Fruit fly (Drosophila melanogaster) whole organism, prepupa: ENCODE measurements around the gene CG15269.

Experiments used
- CG10631 ChIP-seq: fragments of 200-800 bp; sonication (Bioruptor generic); optimal IDR thresholded peaks from 2 replicates; lab custom pipeline; 2016; ENCODE audit warnings: missing biosample characterization, missing genetic modification characterization
- CG10669 ChIP-seq: fragments of 200-800 bp; sonication (Bioruptor generic); optimal IDR thresholded peaks from 3 replicates; lab custom pipeline; 2018; ENCODE audit warnings: missing biosample characterization, mild to moderate bottlenecking, missing genetic modification characterization, moderate library complexity
- CG11762 ChIP-seq: fragments of 200-800 bp; sonication (Bioruptor generic); optimal IDR thresholded peaks from 3 replicates; lab custom pipeline; 2016; ENCODE audit warnings: missing biosample characterization, missing genetic modification characterization; ENCODE audit not compliant: insufficient read depth
- CG11902 ChIP-seq: fragments of 200-800 bp; sonication (Bioruptor generic); optimal IDR thresholded peaks from 3 replicates; lab custom pipeline; 2016; ENCODE audit warnings: missing biosample characterization, missing genetic modification characterization
- CG15336 ChIP-seq: fragments of 200-800 bp; sonication (Bioruptor generic); IDR thresholded peaks from 2 replicates; pipeline ENCODE4 v1.3.6; 2022; ENCODE audit warnings: missing biosample characterization, missing genetic modification characterization
- CG1621 ChIP-seq: fragments of 200-800 bp; sonication (Bioruptor generic); optimal IDR thresholded peaks from 3 replicates; lab custom pipeline; 2018; ENCODE audit warnings: missing biosample characterization, mild to moderate bottlenecking, missing genetic modification characterization
- CG3032 ChIP-seq: fragments of 200-800 bp; optimal IDR thresholded peaks from 2 replicates; lab custom pipeline; 2019; ENCODE audit warnings: missing biosample characterization, mild to moderate bottlenecking, missing genetic modification characterization, moderate library complexity
- CG31627 ChIP-seq: fragments of 200-800 bp; sonication (Bioruptor generic); optimal IDR thresholded peaks from 3 replicates; lab custom pipeline; 2016; ENCODE audit warnings: missing biosample characterization, missing genetic modification characterization
- CG32006 ChIP-seq: fragments of 200-800 bp; sonication (Bioruptor generic); optimal IDR thresholded peaks from 3 replicates; lab custom pipeline; 2017; ENCODE audit warnings: missing biosample characterization, mild to moderate bottlenecking, missing genetic modification characterization
- CG3919 ChIP-seq: fragments of 200-800 bp; sonication (Bioruptor generic); optimal IDR thresholded peaks from 3 replicates; lab custom pipeline; 2016; ENCODE audit warnings: missing biosample characterization, missing genetic modification characterization
- CG4318 ChIP-seq: fragments of 200-800 bp; sonication (Bioruptor generic); optimal IDR thresholded peaks from 3 replicates; lab custom pipeline; 2017; ENCODE audit warnings: missing biosample characterization, mild to moderate bottlenecking, missing genetic modification characterization
- CG6276 ChIP-seq: fragments of 200-800 bp; sonication (Bioruptor generic); optimal IDR thresholded peaks from 2 replicates; lab custom pipeline; 2017; ENCODE audit warnings: missing biosample characterization, mild to moderate bottlenecking, missing genetic modification characterization
- CG6854 ChIP-seq: fragments of 200-800 bp; sonication (Bioruptor generic); optimal IDR thresholded peaks from 2 replicates; lab custom pipeline; 2017; ENCODE audit warnings: missing biosample characterization, mild to moderate bottlenecking, missing genetic modification characterization
- Eip75B ChIP-seq: fragments of 200-800 bp; sonication (Bioruptor generic); optimal IDR thresholded peaks from 3 replicates; lab custom pipeline; 2016; ENCODE audit warnings: missing biosample characterization, missing genetic modification characterization
- Eip78C ChIP-seq: fragments of 200-800 bp; sonication (Bioruptor generic); peaks from one replicate; lab custom pipeline; 2016; ENCODE audit warnings: missing biosample characterization, missing genetic modification characterization
- Ets21C ChIP-seq: fragments of 200-800 bp; sonication (Bioruptor generic); optimal IDR thresholded peaks from 3 replicates; lab custom pipeline; 2016; ENCODE audit warnings: missing biosample characterization, missing genetic modification characterization
- Ets96B ChIP-seq: fragments of 200-800 bp; optimal IDR thresholded peaks from 2 replicates; lab custom pipeline; 2019; ENCODE audit warnings: missing biosample characterization, mild to moderate bottlenecking, missing genetic modification characterization, moderate library complexity
- Hr4 ChIP-seq: fragments of 200-800 bp; sonication (Bioruptor generic); optimal IDR thresholded peaks from 3 replicates; lab custom pipeline; 2016; ENCODE audit warnings: missing biosample characterization, missing genetic modification characterization
- Smox ChIP-seq: fragments of 200-800 bp; sonication (Bioruptor generic); optimal IDR thresholded peaks from 3 replicates; lab custom pipeline; 2016; ENCODE audit warnings: missing biosample characterization, missing genetic modification characterization
- Sox14 ChIP-seq: fragments of 200-800 bp; sonication (Bioruptor generic); optimal IDR thresholded peaks from 3 replicates; lab custom pipeline; 2016; ENCODE audit warnings: missing biosample characterization, missing genetic modification characterization
- Sox15 ChIP-seq: fragments of 200-800 bp; sonication (Bioruptor generic); optimal IDR thresholded peaks from 3 replicates; lab custom pipeline; 2016; ENCODE audit warnings: missing biosample characterization, missing genetic modification characterization
- achi ChIP-seq: fragments of 200-800 bp; sonication (Bioruptor generic); optimal IDR thresholded peaks from 3 replicates; lab custom pipeline; 2016; ENCODE audit warnings: missing biosample characterization, missing genetic modification characterization
- acj6 ChIP-seq: fragments of 200-800 bp; sonication (Bioruptor generic); optimal IDR thresholded peaks from 3 replicates; lab custom pipeline; 2016; ENCODE audit warnings: missing biosample characterization, missing genetic modification characterization
- cyc ChIP-seq: fragments of 200-800 bp; sonication (Bioruptor generic); optimal IDR thresholded peaks from 3 replicates; lab custom pipeline; 2016; ENCODE audit warnings: missing biosample characterization, missing genetic modification characterization
- dac ChIP-seq: fragments of 200-800 bp; sonication (Bioruptor generic); optimal IDR thresholded peaks from 2 replicates; lab custom pipeline; 2017; ENCODE audit warnings: missing biosample characterization, mild to moderate bottlenecking, missing genetic modification characterization
- dsx ChIP-seq: fragments of 200-800 bp; optimal IDR thresholded peaks from 3 replicates; lab custom pipeline; 2019; ENCODE audit warnings: missing biosample characterization, mild to moderate bottlenecking, missing genetic modification characterization, moderate library complexity; ENCODE audit not compliant: poor library complexity, severe bottlenecking
- eg ChIP-seq: fragments of 200-800 bp; sonication (Bioruptor generic); IDR thresholded peaks from 3 replicates; pipeline ENCODE4 v1.3.6; 2022; ENCODE audit warnings: missing biosample characterization, missing genetic modification characterization
- fkh ChIP-seq: fragments of 200-800 bp; sonication (Bioruptor generic); optimal IDR thresholded peaks from 3 replicates; lab custom pipeline; 2017; ENCODE audit warnings: missing biosample characterization, mild to moderate bottlenecking, missing genetic modification characterization, moderate library complexity
- net ChIP-seq: fragments of 200-800 bp; sonication (Bioruptor generic); optimal IDR thresholded peaks from 3 replicates; lab custom pipeline; 2016; ENCODE audit warnings: missing biosample characterization, missing genetic modification characterization
- pdm3 ChIP-seq: fragments of 200-800 bp; sonication (Bioruptor generic); optimal IDR thresholded peaks from 3 replicates; lab custom pipeline; 2016; ENCODE audit warnings: missing biosample characterization, missing genetic modification characterization
- spab ChIP-seq: fragments of 200-800 bp; sonication (Bioruptor generic); optimal IDR thresholded peaks from 2 replicates; lab custom pipeline; 2017; ENCODE audit warnings: missing biosample characterization, mild to moderate bottlenecking, missing genetic modification characterization, missing genetic modification reagents
- ss ChIP-seq, 2 experiments: fragments of 200-800 bp; sonication (Bioruptor generic); optimal IDR thresholded peaks; 2 replicates in 1 of 2; 3 replicates in 1 of 2; lab custom pipeline; 2017 to 2018; ENCODE audit warnings: mild to moderate bottlenecking in 2 of 2, missing biosample characterization in 2 of 2, missing genetic modification characterization in 2 of 2, moderate library complexity in 1 of 2
- svp ChIP-seq: fragments of 200-800 bp; sonication (Bioruptor generic); peaks from one replicate; lab custom pipeline; 2016; ENCODE audit warnings: missing biosample characterization, missing genetic modification characterization
- vri ChIP-seq: fragments of 200-800 bp; sonication (Bioruptor generic); optimal IDR thresholded peaks from 3 replicates; lab custom pipeline; 2016; ENCODE audit warnings: missing biosample characterization, mild to moderate bottlenecking, missing genetic modification characterization

Gene CG15269

dm6 chr2L:15065663-15066062 lies 43.5 kb upstream of the CG15269 start:
- TF ChIP-seq Eip78C (GFP tag; lab: Kevin White, UChicago) = peak; percentile 36
- no peak for TF ChIP-seq vri (GFP tag; lab: Kevin White, UChicago)

dm6 chr2L:15066141-15066540 lies 43.1 kb upstream of the CG15269 start:
- TF ChIP-seq Eip78C (GFP tag; lab: Kevin White, UChicago) (peak; percentile 24), CG11762 (GFP tag; lab: Kevin White, UChicago) (no peak), CG3032 (tag; lab: Kevin White, UChicago) (no peak), CG4318 (no peak)

DNA sequence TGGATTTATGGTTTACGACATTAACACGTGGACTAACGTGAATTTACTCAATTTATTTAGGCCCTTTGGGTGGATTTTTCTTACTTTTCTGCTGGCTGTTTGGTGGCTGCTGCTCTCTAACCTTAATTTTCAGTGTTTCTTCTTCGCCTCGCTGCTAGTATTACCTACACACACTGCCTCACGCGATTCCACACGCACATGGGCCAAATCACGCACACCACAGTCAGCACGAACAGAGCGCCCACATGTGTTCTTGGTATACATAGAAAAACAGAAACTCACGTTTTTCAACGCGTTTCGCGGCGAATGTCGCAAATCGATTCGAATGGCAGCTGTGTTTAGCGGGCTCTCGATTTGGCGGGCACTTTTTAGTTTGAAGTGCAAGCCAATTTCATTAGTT lies 41.4 kb upstream of the CG15269 start:
- TF ChIP-seq vri (GFP tag; lab: Kevin White, UChicago) (peak; percentile 64), Smox (no peak), Ets96B (tag; lab: Kevin White, UChicago) (no peak), ss (GFP tag; optimal IDR thresholded peaks at IDR 0.05; lab: Kevin White, UChicago) (peak in 1 of 2 experiments; percentile 83), Eip75B (GFP tag; lab: Kevin White, UChicago) (peak; percentile 20), Eip78C (GFP tag; lab: Kevin White, UChicago) (peak; percentile 48), CG10631 (GFP tag; lab: Kevin White, UChicago) (no peak), Sox14 (GFP tag; lab: Kevin White, UChicago) (peak; percentile 48), CG31627 (GFP tag; lab: Kevin White, UChicago) (no peak), Ets21C (GFP tag; lab: Kevin White, UChicago) (no peak), fkh (GFP tag; lab: Kevin White, UChicago) (peak; percentile 74), svp (peak; percentile 93), spab (GFP tag; lab: Kevin White, UChicago) (no peak)

DNA sequence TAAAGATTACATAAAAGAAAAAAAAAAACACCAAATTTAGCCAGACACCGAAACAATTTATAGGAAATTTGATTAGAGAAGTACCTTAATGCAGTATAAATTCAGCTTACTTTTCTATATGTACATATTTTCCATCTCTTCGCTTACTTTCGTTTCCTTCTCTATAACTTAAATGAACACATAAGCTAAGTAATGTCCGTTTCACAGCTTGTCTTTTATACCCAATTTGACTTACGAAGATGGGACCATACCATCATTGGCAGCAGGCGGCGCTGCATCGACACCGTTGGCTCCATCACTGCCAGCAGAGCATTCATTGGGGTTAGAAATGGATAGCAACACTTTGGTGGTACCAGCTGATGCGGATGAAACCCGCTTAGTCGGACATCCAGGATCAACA lies 39.0 kb upstream of the CG15269 start, which contains the start of gene vig:
Gene vig, minus strand, starts transcription at position 101 of the 400 bp plus-strand sequence.
- TF ChIP-seq CG3032 (tag; lab: Kevin White, UChicago) (no peak), CG15336 (no peak), CG11902 (no peak), CG6276 (GFP tag; lab: Kevin White, UChicago) (no peak), net (GFP tag; lab: Kevin White, UChicago) (no peak), dac (GFP tag; lab: Kevin White, UChicago) (no peak), CG6854 (GFP tag; lab: Kevin White, UChicago) (no peak), pdm3 (GFP tag; lab: Kevin White, UChicago) (no peak), Hr4 (GFP tag; lab: Kevin White, UChicago) (no peak), CG10669 (no peak), CG32006 (no peak), CG1621 (no peak), achi (GFP tag; lab: Kevin White, UChicago) (no peak), CG3919 (GFP tag; lab: Kevin White, UChicago) (no peak), acj6 (GFP tag; lab: Kevin White, UChicago) (no peak), cyc (GFP tag; lab: Kevin White, UChicago) (no peak), Sox15 (GFP tag; lab: Kevin White, UChicago) (no peak), eg (GFP tag; lab: Robert Waterston, UW) (no peak)

DNA sequence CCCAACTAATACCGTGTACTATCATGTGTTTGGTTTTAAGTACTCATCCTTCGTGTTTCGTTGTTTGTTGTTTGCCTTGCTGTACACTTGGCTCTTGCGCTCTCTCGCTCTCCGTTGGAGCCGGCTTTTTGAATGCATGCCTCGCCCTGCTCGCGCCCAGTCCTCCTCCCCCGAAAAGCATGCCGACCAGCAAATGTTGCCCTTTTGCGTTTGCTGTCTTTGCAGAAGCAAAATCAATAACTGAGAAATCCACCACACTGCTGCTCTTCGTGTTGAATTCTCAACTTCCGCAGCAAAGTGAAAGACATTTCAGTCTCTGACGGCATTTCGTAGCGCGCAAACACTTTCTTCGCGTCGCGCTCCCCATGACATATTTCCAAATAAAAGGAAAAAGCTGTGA lies 34.7 kb upstream of the CG15269 start, which contains the start of gene wwk:
Gene wwk, plus strand, starts transcription at position 312 of the 400 bp plus-strand sequence.
- TF ChIP-seq CG1621 (no peak), dsx (GFP tag; lab: Kevin White, UChicago) (no peak), Eip75B (GFP tag; lab: Kevin White, UChicago) (no peak), CG3032 (tag; lab: Kevin White, UChicago) (no peak), CG11762 (GFP tag; lab: Kevin White, UChicago) (no peak), ss (GFP tag; optimal IDR thresholded peaks at IDR 0.05; lab: Kevin White, UChicago) (no peak), CG6276 (GFP tag; lab: Kevin White, UChicago) (no peak), svp (peak; percentile 18)
- TF ChIP-seq, all 60 proteins: peak for 1
